Worm (Caenorhabditis elegans) whole organism, young adult: ENCODE results near the gene fat-6.

Source experiments
- fkh-3 ChIP-seq: sonication (generic microtip); optimal IDR thresholded peaks from 2 replicates; lab custom pipeline; 2016; ENCODE audit warnings: mild to moderate bottlenecking, missing genetic modification characterization, missing compliant biosample characterization
- let-607 ChIP-seq, 2 experiments: fragments of 200-800 bp in 1 of 2; sonication (Bioruptor generic) in 1 of 2; sonication (generic microtip) in 1 of 2; optimal IDR thresholded peaks; 2 replicates each; lab custom pipeline; 2016 to 2018; ENCODE audit warnings: mild to moderate bottlenecking in 2 of 2, missing compliant biosample characterization in 2 of 2, missing genetic modification characterization in 2 of 2, moderate library complexity in 2 of 2, missing genotype in 1 of 2
- lin-40 ChIP-seq: sonication (generic microtip); optimal IDR thresholded peaks from 2 replicates; lab custom pipeline; 2016; ENCODE audit warnings: missing genetic modification characterization, mild to moderate bottlenecking, missing compliant biosample characterization, missing genotype, missing genetic modification reagents
- mxl-1 ChIP-seq: sonication (generic microtip); optimal IDR thresholded peaks from 2 replicates; lab custom pipeline; 2016; ENCODE audit warnings: missing genetic modification characterization, missing compliant biosample characterization
- snpc-4 ChIP-seq, 5 experiments: fragments of 150-350 bp in 1 of 5; sonication (generic microtip) in 4 of 5; optimal IDR thresholded peaks; 2 replicates each; lab custom pipeline; 2014 to 2018; ENCODE audit warnings: missing genetic modification characterization in 5 of 5, missing biosample characterization in 3 of 5, antibody characterized with exemption in 2 of 5, mild to moderate bottlenecking in 2 of 5, missing compliant biosample characterization in 2 of 5, missing genotype in 2 of 5, moderate library complexity in 2 of 5, missing genetic modification reagents in 1 of 5
- unc-130 ChIP-seq: sonication (generic microtip); optimal IDR thresholded peaks from 2 replicates; lab custom pipeline; 2016; ENCODE audit warnings: missing genetic modification reagents, missing genetic modification characterization, missing compliant biosample characterization
- ztf-18 ChIP-seq: sonication (generic microtip); optimal IDR thresholded peaks from 2 replicates; lab custom pipeline; 2016; ENCODE audit warnings: missing genotype, mild to moderate bottlenecking, missing genetic modification characterization, missing compliant biosample characterization
- ztf-22 ChIP-seq: fragments of 200-800 bp; sonication (Bioruptor generic); optimal IDR thresholded peaks from 2 replicates; lab custom pipeline; 2018; ENCODE audit warnings: mild to moderate bottlenecking, missing genetic modification characterization, moderate library complexity, missing compliant biosample characterization

DNA sequence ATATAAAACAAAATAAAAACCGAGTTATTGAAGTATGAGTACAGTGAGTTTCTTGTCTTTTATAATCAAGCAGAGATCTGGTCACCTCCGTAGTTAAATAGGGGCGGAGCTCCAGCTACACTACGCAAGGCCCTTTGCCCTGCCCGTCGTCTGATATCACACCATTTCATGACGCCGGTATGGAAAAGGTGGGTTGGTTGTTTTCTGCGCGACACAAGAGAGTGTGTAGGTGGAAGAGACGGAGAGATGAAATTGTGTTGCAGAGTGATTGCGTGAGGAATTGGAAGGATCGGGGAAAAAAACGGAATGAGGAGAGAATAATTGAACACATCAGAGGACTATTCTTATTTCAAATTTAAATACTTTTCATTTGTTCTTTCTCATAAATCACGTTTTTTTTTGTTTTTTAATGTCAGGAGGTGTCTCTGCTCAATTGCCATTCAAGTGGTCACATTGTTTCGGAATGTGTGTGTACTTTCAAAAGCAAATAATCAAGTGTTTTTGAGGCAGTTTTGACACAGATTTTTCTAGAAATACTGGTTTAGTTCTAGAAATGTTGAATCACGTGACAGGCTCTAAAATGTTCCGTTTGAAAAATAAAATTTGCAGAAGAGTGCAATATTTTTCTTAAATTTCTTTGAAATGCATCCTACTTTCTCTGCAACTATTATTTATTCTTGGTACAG lies 424 bp upstream of the fat-6 start, which contains the start of gene ZK822.9:
- TF ChIP-seq snpc-4 (GFP tag; optimal IDR thresholded peaks at IDR 0.05; lab: Kevin White, UChicago) (no peak), snpc-4 (tag; optimal IDR thresholded peaks at IDR 0.05; lab: Kevin White, UChicago) (peak in 1 of 4 experiments; percentile 6), lin-40 (tag; lab: Kevin White, UChicago) (no peak), mxl-1 (tag; lab: Kevin White, UChicago) (no peak), let-607 (tag; optimal IDR thresholded peaks at IDR 0.05; lab: Kevin White, UChicago) (no peak), unc-130 (GFP tag; lab: Kevin White, UChicago) (no peak), ztf-22 (GFP tag; lab: Kevin White, UChicago) (no peak), fkh-3 (no peak), ztf-18 (tag; lab: Kevin White, UChicago) (no peak)
